Worm (Caenorhabditis elegans): ENCODE data around the gene ipp-5.

ipp-5 gene

DNA sequence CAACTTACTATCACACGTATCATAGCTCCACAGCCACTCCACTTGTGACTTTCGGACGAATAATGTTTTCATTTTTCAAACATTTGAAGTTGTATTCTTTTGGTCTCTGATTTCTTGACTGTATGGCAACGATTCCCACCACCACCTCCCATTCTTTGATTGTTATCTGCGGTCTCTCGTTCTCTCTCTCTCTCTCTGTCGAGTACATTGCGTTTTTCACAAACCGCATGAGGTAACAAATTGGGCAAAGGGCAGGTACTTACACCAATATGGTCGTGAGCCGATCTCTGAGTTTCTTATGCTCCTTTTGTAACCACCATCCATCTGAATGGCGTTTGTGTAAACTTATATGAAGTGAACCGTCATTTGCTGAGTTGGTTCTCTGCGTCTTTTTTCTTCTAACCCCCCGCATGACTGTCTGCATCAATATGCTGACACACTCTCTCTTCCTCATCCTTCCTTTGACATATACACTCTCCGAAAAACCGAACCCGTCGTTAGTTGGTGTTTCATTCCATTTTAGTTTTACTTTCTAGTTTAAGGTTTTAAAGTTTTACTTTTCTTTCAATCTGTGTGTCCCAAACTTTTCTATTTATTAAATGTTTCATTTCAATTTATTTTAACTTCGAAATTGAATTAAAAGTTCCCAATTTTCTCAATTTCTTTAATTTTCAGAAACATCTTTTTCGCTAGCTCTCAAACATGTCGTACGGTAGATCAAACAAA is 26.5 kb downstream of the ipp-5 start, which contains the start of gene gln-1:
Gene gln-1, plus strand, starts transcription at position 676 of the 726 bp plus-strand sequence.
- TF ChIP-seq xnd-1 (tag; optimal IDR thresholded peaks at IDR 0.05) = no peak
- no peak for TF ChIP-seq lag-1 (GFP tag; IDR thresholded peaks at IDR 0.05)
- TF ChIP-seq zfh-2 (GFP tag; conservative IDR thresholded peaks at IDR 0.05) = peak; percentile 34; the same call in 1 of the 2 replicates
- TF ChIP-seq aptf-2 (GFP tag; conservative IDR thresholded peaks at IDR 0.05) = no peak
- peak; percentile 4 for TF ChIP-seq ZK185.1 (tag; optimal IDR thresholded peaks at IDR 0.05; ENCODE audit: poor library complexity, severe bottlenecking)
- TF ChIP-seq sea-2 (GFP tag; IDR thresholded peaks at IDR 0.05) = no peak
- TF ChIP-seq Y53F4B.3 (GFP tag; IDR thresholded peaks at IDR 0.05) = no peak
- no peak for TF ChIP-seq ztf-22 (GFP tag; optimal IDR thresholded peaks at IDR 0.05)
- TF ChIP-seq ekl-4 (GFP tag; IDR thresholded peaks at IDR 0.05) = no peak
- no peak for TF ChIP-seq ceh-40 (GFP tag; IDR thresholded peaks at IDR 0.05)
- TF ChIP-seq nfya-1 (tag; optimal IDR thresholded peaks at IDR 0.05; ENCODE audit: borderline replicate concordance, insufficient read depth) = no peak
- TF ChIP-seq Y95B8A.8 (GFP tag; IDR thresholded peaks at IDR 0.05) = no peak
- no peak for TF ChIP-seq T26A5.8 (tag; optimal IDR thresholded peaks at IDR 0.05)
- peak; percentile 95 for TF ChIP-seq nhr-80 (tag; optimal IDR thresholded peaks at IDR 0.05)
- TF ChIP-seq bed-2 (GFP tag; IDR thresholded peaks at IDR 0.05) = no peak
- TF ChIP-seq nhr-90 (tag; optimal IDR thresholded peaks at IDR 0.05) = peak; percentile 35
- TF ChIP-seq madf-10 (tag; optimal IDR thresholded peaks at IDR 0.05) = peak; percentile 5
- TF ChIP-seq mel-28 (tag; optimal IDR thresholded peaks at IDR 0.05; ENCODE audit: borderline replicate concordance) = no peak
- no peak for TF ChIP-seq nfyb-1 (GFP tag; IDR thresholded peaks at IDR 0.05)
- TF ChIP-seq nfya-2 (GFP tag; IDR thresholded peaks at IDR 0.05) = no peak
- no peak for TF ChIP-seq egl-44 (GFP tag; IDR thresholded peaks at IDR 0.05)
- no peak for TF ChIP-seq F57A8.1 (GFP tag; optimal IDR thresholded peaks at IDR 0.05)
- no peak for TF ChIP-seq chd-7 (tag; optimal IDR thresholded peaks at IDR 0.05)
- TF ChIP-seq T07F8.4 (tag; optimal IDR thresholded peaks at IDR 0.05) = no peak
- no peak for TF ChIP-seq ceh-100 (GFP tag; IDR thresholded peaks at IDR 0.05)
- TF ChIP-seq repo-1 (tag; optimal IDR thresholded peaks at IDR 0.05) = no peak
- peak; percentile 16 to 34 for TF ChIP-seq let-607 (tag; optimal IDR thresholded peaks at IDR 0.05)
- TF ChIP-seq hmg-20 (GFP tag; IDR thresholded peaks at IDR 0.05) = no peak
- no peak for TF ChIP-seq lsy-27 (tag; optimal IDR thresholded peaks at IDR 0.05; ENCODE audit: borderline replicate concordance, insufficient read depth)
- TF ChIP-seq ceh-91 (GFP tag; IDR thresholded peaks at IDR 0.05) = no peak
- TF ChIP-seq hmg-1.2 (GFP tag; IDR thresholded peaks at IDR 0.05) = peak; percentile 35; the same call in 1 of the 2 replicates
- TF ChIP-seq dpff-1 (tag; optimal IDR thresholded peaks at IDR 0.05) = no peak
- TF ChIP-seq dox-1 (GFP tag; IDR thresholded peaks at IDR 0.05) = 0 out of 2 replicates have a peak, but pooled peaks have one; percentile 53
- TF ChIP-seq Y56A3A.18 (GFP tag; IDR thresholded peaks at IDR 0.05) = no peak
- TF ChIP-seq attf-3 (GFP tag; conservative IDR thresholded peaks at IDR 0.05) = no peak
- no peak for TF ChIP-seq fkh-3 (tag; optimal IDR thresholded peaks at IDR 0.05)
- no peak for TF ChIP-seq cebp-1 (GFP tag; IDR thresholded peaks at IDR 0.05)
- peak; percentile 46 for TF ChIP-seq cebp-1 (tag; optimal IDR thresholded peaks at IDR 0.05)
- no peak for TF ChIP-seq rpc-1 (optimal IDR thresholded peaks at IDR 0.05)
- TF ChIP-seq rpc-1 (tag; optimal IDR thresholded peaks at IDR 0.05) = no peak
- TF ChIP-seq lsl-1 (GFP tag; optimal IDR thresholded peaks at IDR 0.05) = no peak
- TF ChIP-seq rec-8 (tag; optimal IDR thresholded peaks at IDR 0.05) = no peak
- TF ChIP-seq F57C9.4 (tag; optimal IDR thresholded peaks at IDR 0.05) = no peak
- TF ChIP-seq nhr-27 (tag; optimal IDR thresholded peaks at IDR 0.05) = no peak
- TF ChIP-seq dpl-1 (GFP tag; optimal IDR thresholded peaks at IDR 0.05) = no peak

All from whole organism, young adult.